Worm (Caenorhabditis elegans) whole organism, early embryonic: ENCODE results near the gene nuo-1.

Source experiments
- ama-1 ChIP-seq: fragments of 150-350 bp; optimal IDR thresholded peaks from 2 replicates; lab custom pipeline; 2014
- ceh-13 ChIP-seq: fragments of 200-800 bp; sonication (Bioruptor generic); optimal IDR thresholded peaks from 2 replicates; lab custom pipeline; 2018; ENCODE audit warnings: mild to moderate bottlenecking, missing genetic modification characterization, missing compliant biosample characterization
- ceh-36 ChIP-seq: sonication (generic microtip); optimal IDR thresholded peaks from 2 replicates; lab custom pipeline; 2016; ENCODE audit warnings: missing genetic modification characterization, inconsistent platforms, missing compliant biosample characterization
- flt-1 ChIP-seq: fragments of 200-800 bp; sonication (Bioruptor generic); IDR thresholded peaks from 2 replicates; pipeline ENCODE4 v1.3.6; 2022; ENCODE audit warnings: missing genetic modification characterization, missing compliant biosample characterization
- pes-1 ChIP-seq: fragments of 200-800 bp; sonication (Bioruptor generic); IDR thresholded peaks from 2 replicates; pipeline ENCODE4 v1.3.6; 2022; ENCODE audit warnings: missing genetic modification reagents, missing genetic modification characterization, missing compliant biosample characterization
- tra-4 ChIP-seq: sonication (generic microtip); optimal IDR thresholded peaks from 2 replicates; lab custom pipeline; 2017; ENCODE audit warnings: missing genetic modification characterization, missing compliant biosample characterization

DNA sequence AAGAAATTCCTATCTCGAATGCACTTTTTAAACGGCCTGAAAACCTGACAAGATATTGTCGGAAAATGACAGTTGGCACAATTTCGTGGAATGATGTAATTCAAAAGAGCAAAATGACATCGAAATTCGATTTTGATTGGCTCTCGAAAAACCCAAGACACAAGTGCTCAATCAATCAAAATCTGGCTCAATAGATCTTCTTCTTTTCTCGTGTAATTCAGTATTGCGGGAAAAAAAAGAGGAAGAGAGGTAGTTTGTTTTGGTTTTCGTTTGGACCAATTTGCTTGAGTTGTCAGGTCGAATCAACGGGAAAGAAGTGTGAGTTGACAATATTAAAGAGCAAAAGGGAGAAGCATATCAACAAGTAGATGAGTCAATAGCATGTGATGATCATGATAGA is 38.1 kb downstream of the nuo-1 start:
- TF ChIP-seq ama-1 (lab: Kevin White, UChicago), result no peak
- no peak for TF ChIP-seq pes-1 (GFP tag; lab: Robert Waterston, UW)
- TF ChIP-seq flt-1 (GFP tag; lab: Robert Waterston, UW), result no peak
- TF ChIP-seq ceh-13 (GFP tag; lab: Kevin White, UChicago), result no peak
- TF ChIP-seq ceh-36, result no peak
- TF ChIP-seq tra-4 (tag; lab: Kevin White, UChicago), result no peak
